Worm (Caenorhabditis elegans) whole organism, mixed stage, embryonic: ENCODE measurements around the gene egrh-1.

Source experiments
- M03D4.4 ChIP-seq: sonication (generic microtip); optimal IDR thresholded peaks from 2 replicates; lab custom pipeline; 2017; ENCODE audit warnings: mild to moderate bottlenecking, missing genetic modification characterization, missing compliant biosample characterization
- bed-3 ChIP-seq: fragments of 200-800 bp; sonication (Bioruptor generic); optimal IDR thresholded peaks from 3 replicates; lab custom pipeline; 2018; ENCODE audit warnings: mild to moderate bottlenecking, missing genetic modification characterization, moderate library complexity, missing compliant biosample characterization
- ceh-39 ChIP-seq: fragments of 150-350 bp; optimal IDR thresholded peaks from 2 replicates; lab custom pipeline; 2014; ENCODE audit warnings: missing biosample characterization, missing genetic modification characterization
- ceh-43 ChIP-seq: fragments of 200-800 bp; sonication (Bioruptor generic); optimal IDR thresholded peaks from 2 replicates; lab custom pipeline; 2018; ENCODE audit warnings: mild to moderate bottlenecking, missing genetic modification characterization, moderate library complexity, missing compliant biosample characterization
- ceh-83 ChIP-seq: fragments of 200-800 bp; sonication (Bioruptor generic); optimal IDR thresholded peaks from 2 replicates; lab custom pipeline; 2018; ENCODE audit warnings: mild to moderate bottlenecking, missing genetic modification characterization, missing compliant biosample characterization
- ces-1 ChIP-seq: fragments of 150-350 bp; optimal IDR thresholded peaks from 2 replicates; lab custom pipeline; 2014; ENCODE audit warnings: missing biosample characterization, missing genetic modification reagents, missing genetic modification characterization
- cnd-1 ChIP-seq: fragments of 200-800 bp; sonication (Bioruptor generic); optimal IDR thresholded peaks from 2 replicates; lab custom pipeline; 2018; ENCODE audit warnings: mild to moderate bottlenecking, missing genetic modification characterization, missing compliant biosample characterization
- drap-1 ChIP-seq: fragments of 200-800 bp; sonication (Bioruptor generic); optimal IDR thresholded peaks from 3 replicates; lab custom pipeline; 2018; ENCODE audit warnings: mild to moderate bottlenecking, missing genetic modification characterization, missing compliant biosample characterization
- elt-1 ChIP-seq: sonication (generic microtip); optimal IDR thresholded peaks from 2 replicates; lab custom pipeline; 2017; ENCODE audit warnings: missing genetic modification characterization, mild to moderate bottlenecking, missing compliant biosample characterization, antibody characterized with exemption, moderate library complexity, borderline replicate concordance; ENCODE audit not compliant: insufficient read depth
- elt-3 ChIP-seq: fragments of 150-350 bp; optimal IDR thresholded peaks from 2 replicates; lab custom pipeline; 2014; ENCODE audit warnings: missing biosample characterization, missing genetic modification characterization
- flh-1 ChIP-seq: fragments of 200-800 bp; sonication (Bioruptor generic); optimal IDR thresholded peaks from 2 replicates; lab custom pipeline; 2018; ENCODE audit warnings: mild to moderate bottlenecking, missing genetic modification characterization, moderate library complexity, missing compliant biosample characterization
- ham-2 ChIP-seq: fragments of 200-800 bp; sonication (Bioruptor generic); optimal IDR thresholded peaks from 2 replicates; lab custom pipeline; 2018; ENCODE audit warnings: mild to moderate bottlenecking, missing genetic modification characterization, missing compliant biosample characterization
- hlh-1 ChIP-seq: fragments of 150-350 bp; optimal IDR thresholded peaks from 2 replicates; lab custom pipeline; 2014; ENCODE audit warnings: missing biosample characterization, missing genetic modification reagents, missing genetic modification characterization
- lin-13 ChIP-seq: fragments of 150-350 bp; optimal IDR thresholded peaks from 2 replicates; lab custom pipeline; 2014; ENCODE audit warnings: missing biosample characterization, missing genetic modification characterization
- lsy-2 ChIP-seq: fragments of 150-350 bp; optimal IDR thresholded peaks from 2 replicates; lab custom pipeline; 2014; ENCODE audit warnings: missing biosample characterization, missing genetic modification characterization
- mab-5 ChIP-seq: fragments of 150-350 bp; optimal IDR thresholded peaks from 2 replicates; lab custom pipeline; 2014; ENCODE audit warnings: missing biosample characterization, missing genetic modification characterization
- mep-1 ChIP-seq: fragments of 150-350 bp; optimal IDR thresholded peaks from 2 replicates; lab custom pipeline; 2017; ENCODE audit warnings: missing biosample characterization, missing genetic modification reagents, missing genetic modification characterization, inconsistent platforms
- mls-2 ChIP-seq: sonication (generic microtip); optimal IDR thresholded peaks from 2 replicates; lab custom pipeline; 2016; ENCODE audit warnings: mild to moderate bottlenecking, missing genetic modification characterization, moderate library complexity, missing compliant biosample characterization
- nhr-12 ChIP-seq: fragments of 150-350 bp; optimal IDR thresholded peaks from 2 replicates; lab custom pipeline; 2014; ENCODE audit warnings: missing biosample characterization, missing genetic modification characterization
- nhr-2 ChIP-seq: fragments of 150-350 bp; optimal IDR thresholded peaks from 2 replicates; lab custom pipeline; 2014; ENCODE audit warnings: missing biosample characterization, missing genetic modification characterization
- nhr-237 ChIP-seq: fragments of 150-350 bp; optimal IDR thresholded peaks from 2 replicates; lab custom pipeline; 2014; ENCODE audit warnings: missing biosample characterization, missing genetic modification characterization
- nhr-28 ChIP-seq: fragments of 150-350 bp; optimal IDR thresholded peaks from 2 replicates; lab custom pipeline; 2014; ENCODE audit warnings: missing biosample characterization, missing genetic modification characterization
- nhr-76 ChIP-seq: sonication (generic microtip); optimal IDR thresholded peaks from 2 replicates; lab custom pipeline; 2017; ENCODE audit warnings: missing biosample characterization, missing genetic modification characterization
- pha-4 ChIP-seq: fragments of 150-350 bp; optimal IDR thresholded peaks from 2 replicates; lab custom pipeline; 2018; ENCODE audit warnings: missing biosample characterization, missing genetic modification reagents, missing genetic modification characterization
- snpc-4 ChIP-seq: fragments of 150-350 bp; optimal IDR thresholded peaks from 2 replicates; lab custom pipeline; 2014; ENCODE audit warnings: missing biosample characterization, missing genetic modification characterization
- sptf-1 ChIP-seq: sonication (generic microtip); optimal IDR thresholded peaks from 2 replicates; lab custom pipeline; 2017; ENCODE audit warnings: mild to moderate bottlenecking, missing genetic modification characterization, moderate library complexity, missing compliant biosample characterization
- tbx-8 ChIP-seq: fragments of 200-800 bp; sonication (Bioruptor generic); optimal IDR thresholded peaks from 2 replicates; lab custom pipeline; 2018; ENCODE audit warnings: mild to moderate bottlenecking, missing genetic modification characterization, moderate library complexity, missing compliant biosample characterization
- unc-120 ChIP-seq: sonication (generic microtip); optimal IDR thresholded peaks from 2 replicates; lab custom pipeline; 2017; ENCODE audit warnings: missing genetic modification characterization, missing compliant biosample characterization; ENCODE audit not compliant: poor library complexity, severe bottlenecking
- unc-39 ChIP-seq: fragments of 150-350 bp; optimal IDR thresholded peaks from 2 replicates; lab custom pipeline; 2014; ENCODE audit warnings: missing biosample characterization, missing genetic modification characterization
- unc-62 ChIP-seq: fragments of 150-350 bp; optimal IDR thresholded peaks from 2 replicates; lab custom pipeline; 2014; ENCODE audit warnings: missing biosample characterization, missing genetic modification reagents, missing genetic modification characterization
- zip-8 ChIP-seq: fragments of 150-350 bp; optimal IDR thresholded peaks from 2 replicates; lab custom pipeline; 2014; ENCODE audit warnings: missing biosample characterization, missing genetic modification characterization
- ztf-11 ChIP-seq: fragments of 150-350 bp; optimal IDR thresholded peaks from 2 replicates; lab custom pipeline; 2014; ENCODE audit warnings: missing biosample characterization, missing genetic modification characterization

The egrh-1 gene

ce11 chrX:14824490-14825050 lies 21.2 kb upstream of the egrh-1 start, which contains the start of gene mbk-1:
mbk-1 (minus strand) TSS chrX:14824540.
- TF ChIP-seq ham-2 (GFP tag; lab: Kevin White, UChicago), result no peak
- peak; percentile 10 for TF ChIP-seq lsy-2 (tag; lab: Kevin White, UChicago)
- peak; percentile 63 for TF ChIP-seq ces-1 (GFP tag; lab: Kevin White, UChicago)
- TF ChIP-seq hlh-1 (tag; lab: Kevin White, UChicago), result peak; percentile 78
- peak; percentile 69 for TF ChIP-seq ceh-39
- peak; percentile 45 for TF ChIP-seq nhr-2
- TF ChIP-seq sptf-1, result peak; percentile 46
- TF ChIP-seq cnd-1, result no peak
- peak; percentile 17 for TF ChIP-seq unc-62 (GFP tag; lab: Kevin White, UChicago)
- peak; percentile 43 for TF ChIP-seq mep-1
- peak; percentile 50 for TF ChIP-seq nhr-237 (tag; lab: Kevin White, UChicago)
- no peak for TF ChIP-seq unc-120
- peak; percentile 40 for TF ChIP-seq elt-3 (tag; lab: Kevin White, UChicago)
- no peak for TF ChIP-seq elt-1

- TF ChIP-seq lsy-2 (tag; lab: Kevin White, UChicago) (no peak), ham-2 (GFP tag; lab: Kevin White, UChicago) (no peak), ceh-83 (GFP tag; lab: Kevin White, UChicago) (no peak), lin-13 (tag; lab: Kevin White, UChicago) (no peak), flh-1 (no peak), hlh-1 (tag; lab: Kevin White, UChicago) (no peak), elt-1 (no peak), pha-4 (no peak), nhr-237 (tag; lab: Kevin White, UChicago) (no peak), nhr-76 (tag; lab: Kevin White, UChicago) (no peak), mls-2 (tag; lab: Kevin White, UChicago) (no peak), mab-5 (tag; lab: Kevin White, UChicago) (no peak), sptf-1 (no peak), bed-3 (GFP tag; lab: Kevin White, UChicago) (no peak), ztf-11 (no peak), zip-8 (tag; lab: Kevin White, UChicago) (no peak), tbx-8 (no peak)
- TF ChIP-seq, all 35 proteins: peak for 0
Measured at ce11 chrX:14828766-14829165, 17.0 kb upstream of the egrh-1 start.

- TF ChIP-seq elt-3 (tag; lab: Kevin White, UChicago) (no peak), nhr-12 (tag; lab: Kevin White, UChicago) (no peak), mls-2 (tag; lab: Kevin White, UChicago) (no peak), mep-1 (no peak), unc-120 (no peak), elt-1 (no peak), unc-39 (tag; lab: Kevin White, UChicago) (no peak), pha-4 (no peak)
Measured at ce11 chrX:14831531-14831930, 14.2 kb upstream of the egrh-1 start, which contains the start of gene dpf-2. dpf-2 (plus strand) TSS chrX:14831831.

- TF ChIP-seq unc-120 (no peak), ces-1 (GFP tag; lab: Kevin White, UChicago) (peak; percentile 79)
- TF ChIP-seq, all 35 proteins: peak for 1
Measured at ce11 chrX:14838339-14838738, 7.4 kb upstream of the egrh-1 start.

- TF ChIP-seq ztf-11, result no peak
- peak; percentile 61 for TF ChIP-seq hlh-1 (tag; lab: Kevin White, UChicago)
- peak; percentile 78 for TF ChIP-seq unc-120
- peak; percentile 90 for TF ChIP-seq ces-1 (GFP tag; lab: Kevin White, UChicago)
- peak; percentile 59 for TF ChIP-seq lsy-2 (tag; lab: Kevin White, UChicago)
- TF ChIP-seq mab-5 (tag; lab: Kevin White, UChicago), result peak; percentile 66
- peak; percentile 91 for TF ChIP-seq unc-62 (GFP tag; lab: Kevin White, UChicago)
- TF ChIP-seq nhr-28 (tag; lab: Kevin White, UChicago), result no peak
- TF ChIP-seq cnd-1, result peak; percentile 30
- no peak for TF ChIP-seq ceh-43 (GFP tag; lab: Kevin White, UChicago)
- peak; percentile 88 for TF ChIP-seq ceh-39
- TF ChIP-seq pha-4, result peak; percentile 86
- TF ChIP-seq nhr-76 (tag; lab: Kevin White, UChicago), result no peak
- peak; percentile 91 for TF ChIP-seq mep-1
- TF ChIP-seq bed-3 (GFP tag; lab: Kevin White, UChicago), result no peak
- TF ChIP-seq snpc-4 (tag; lab: Kevin White, UChicago), result no peak
- no peak for TF ChIP-seq nhr-2
- TF ChIP-seq M03D4.4 (tag; lab: Kevin White, UChicago), result no peak
- peak; percentile 16 for TF ChIP-seq drap-1 (GFP tag; lab: Kevin White, UChicago)
- TF ChIP-seq nhr-237 (tag; lab: Kevin White, UChicago), result peak; percentile 86
Measured at ce11 chrX:14841030-14841429, 4.7 kb upstream of the egrh-1 start.
